Worm (Caenorhabditis elegans): ENCODE data around the gene F02C12.3.

Gene F02C12.3

ce11 chrX:13442446-13442845 lies 45.7 kb downstream of the F02C12.3 start (continued):
- TF ChIP-seq hlh-30 (tag; optimal IDR thresholded peaks at IDR 0.05; ENCODE audit: insufficient read depth) (peak; percentile 70), hlh-11 (tag; optimal IDR thresholded peaks at IDR 0.05) (peak; percentile 47), unc-130 (GFP tag; optimal IDR thresholded peaks at IDR 0.05) (no peak), Y75B8A.6 (GFP tag; IDR thresholded peaks at IDR 0.05) (no peak), mdl-1 (tag; optimal IDR thresholded peaks at IDR 0.05) (peak in 1 of 2 experiments; percentile 29), nhr-6 (tag; optimal IDR thresholded peaks at IDR 0.05) (peak; percentile 16), lin-29 (GFP tag; IDR thresholded peaks at IDR 0.05) (0 out of 2 replicates have a peak, but pooled peaks have one; percentile 44), ceh-28 (tag; optimal IDR thresholded peaks at IDR 0.05) (no peak), snpc-4 (tag; optimal IDR thresholded peaks at IDR 0.05) (no peak), nhr-41 (GFP tag; IDR thresholded peaks at IDR 0.05) (no peak), T26A8.4 (GFP tag; IDR thresholded peaks at IDR 0.05) (peak; percentile 74), Y105C5A.15 (GFP tag; IDR thresholded peaks at IDR 0.05) (0 out of 2 replicates have a peak, but pooled peaks have one; percentile 63), lin-15B (tag; optimal IDR thresholded peaks at IDR 0.05) (no peak), ceh-62 (tag; optimal IDR thresholded peaks at IDR 0.05) (no peak), nhr-48 (tag; optimal IDR thresholded peaks at IDR 0.05) (peak; percentile 31), ces-1 (GFP tag; optimal IDR thresholded peaks at IDR 0.05) (no peak), unc-62 (GFP tag; optimal IDR thresholded peaks at IDR 0.05 in 1 of 2) (no peak), unc-62 (tag; optimal IDR thresholded peaks at IDR 0.05) (no peak), madf-9 (GFP tag; conservative IDR thresholded peaks at IDR 0.05) (peak; percentile 75), vab-7 (GFP tag; IDR thresholded peaks at IDR 0.05) (peak; percentile 77), lin-1 (GFP tag; IDR thresholded peaks at IDR 0.05) (no peak), dmd-9 (GFP tag; IDR thresholded peaks at IDR 0.05) (no peak), dmd-6 (GFP tag; IDR thresholded peaks at IDR 0.05) (peak; percentile 65), F26F4.8 (GFP tag; conservative IDR thresholded peaks at IDR 0.05) (peak; percentile 42; the same call in 1 of the 2 replicates), gei-8 (GFP tag; optimal IDR thresholded peaks at IDR 0.05) (no peak), tra-1 (GFP tag; IDR thresholded peaks at IDR 0.05) (0 out of 2 replicates have a peak, but pooled peaks have one; percentile 18), ceh-20 (GFP tag; IDR thresholded peaks at IDR 0.05) (peak; percentile 62; the same call in 1 of the 2 replicates), zip-11 (GFP tag; IDR thresholded peaks at IDR 0.05) (0 out of 2 replicates have a peak, but pooled peaks have one; percentile 27), nhr-237 (tag; optimal IDR thresholded peaks at IDR 0.05) (no peak), mep-1 (tag; optimal IDR thresholded peaks at IDR 0.05) (no peak), php-3 (GFP tag; IDR thresholded peaks at IDR 0.05) (peak; percentile 27; the same call in 1 of the 2 replicates), daf-16 (GFP tag; optimal IDR thresholded peaks at IDR 0.05) (peak; percentile 0 to 37), daf-16 (tag; optimal IDR thresholded peaks at IDR 0.05) (peak; percentile 52), ztf-11 (tag; optimal IDR thresholded peaks at IDR 0.05) (no peak), dve-1 (tag; optimal IDR thresholded peaks at IDR 0.05; ENCODE audit: insufficient read depth) (peak; percentile 38), lin-13 (GFP tag; optimal IDR thresholded peaks at IDR 0.05) (peak; percentile 25), snpc-1.2 (GFP tag; IDR thresholded peaks at IDR 0.05) (peak; percentile 81), nhr-28 (tag; optimal IDR thresholded peaks at IDR 0.05) (no peak), F37D6.2 (tag; optimal IDR thresholded peaks at IDR 0.05) (peak; percentile 66), pqm-1 (tag; optimal IDR thresholded peaks at IDR 0.05) (no peak), jun-1 (tag; optimal IDR thresholded peaks at IDR 0.05) (peak; percentile 20), Y5F2A.4 (GFP tag; optimal IDR thresholded peaks at IDR 0.05) (no peak), mes-2 (tag; optimal IDR thresholded peaks at IDR 0.05; ENCODE audit: poor library complexity, severe bottlenecking) (peak; percentile 79), lin-38 (GFP tag; IDR thresholded peaks at IDR 0.05) (peak; percentile 56; the same call in 1 of the 2 replicates), mxl-3 (GFP tag; optimal IDR thresholded peaks at IDR 0.05) (peak; percentile 38), nhr-10 (tag; optimal IDR thresholded peaks at IDR 0.05) (no peak), sdz-12 (GFP tag; optimal IDR thresholded peaks at IDR 0.05) (no peak), zip-2 (tag; optimal IDR thresholded peaks at IDR 0.05) (peak; percentile 23), madf-5 (GFP tag; IDR thresholded peaks at IDR 0.05) (0 out of 4 replicates have a peak, but pooled peaks of 1 of the 2 experiments have one; percentile 39), dpl-1 (GFP tag; optimal IDR thresholded peaks at IDR 0.05) (peak; percentile 5), aha-1 (tag) (no peak), ctbp-1 (GFP tag; IDR thresholded peaks at IDR 0.05) (0 out of 2 replicates have a peak, but pooled peaks have one; percentile 14)
